Worm (Caenorhabditis elegans) whole organism, L1 larva: ENCODE data around the gene par-1.

Experiments used
- blmp-1 ChIP-seq: fragments of 150-350 bp; optimal IDR thresholded peaks from 2 replicates; lab custom pipeline; 2014; ENCODE audit warnings: missing biosample characterization, missing genetic modification characterization
- elt-3 ChIP-seq, 6 experiments: fragments of 150-350 bp in 1 of 6; sonication (generic microtip); optimal IDR thresholded peaks; 2 replicates each; lab custom pipeline; 2017 to 2018; ENCODE audit warnings: missing biosample characterization in 6 of 6, missing genetic modification characterization in 6 of 6, inconsistent platforms in 1 of 6
- fos-1 ChIP-seq: fragments of 150-350 bp; optimal IDR thresholded peaks from 2 replicates; lab custom pipeline; 2014; ENCODE audit warnings: missing biosample characterization, missing genetic modification characterization
- mdl-1 ChIP-seq, 2 experiments: fragments of 150-350 bp; optimal IDR thresholded peaks; 2 replicates each; lab custom pipeline; 2014 to 2017; ENCODE audit warnings: missing biosample characterization in 2 of 2, missing genetic modification characterization in 2 of 2, inconsistent platforms in 1 of 2
- mep-1 ChIP-seq: fragments of 150-350 bp; optimal IDR thresholded peaks from 2 replicates; lab custom pipeline; 2014; ENCODE audit warnings: missing biosample characterization, missing genetic modification characterization
- nhr-237 ChIP-seq: fragments of 150-350 bp; optimal IDR thresholded peaks from 2 replicates; lab custom pipeline; 2014; ENCODE audit warnings: missing biosample characterization, missing genetic modification characterization
- nhr-77 ChIP-seq: fragments of 150-350 bp; optimal IDR thresholded peaks from 2 replicates; lab custom pipeline; 2014; ENCODE audit warnings: missing biosample characterization, missing genetic modification characterization
- snpc-4 ChIP-seq: fragments of 150-350 bp; optimal IDR thresholded peaks from 2 replicates; lab custom pipeline; 2014; ENCODE audit warnings: missing biosample characterization, missing genetic modification characterization
- unc-30 ChIP-seq: sonication (generic microtip); optimal IDR thresholded peaks from 2 replicates; lab custom pipeline; 2017; ENCODE audit warnings: missing biosample characterization, missing genetic modification characterization

ce11 chrV:14063980-14064379, 81.2 kb downstream of the par-1 start:
- TF ChIP-seq mep-1: no peak
- no peak for TF ChIP-seq fos-1 (tag; lab: Kevin White, UChicago)
- no peak for TF ChIP-seq elt-3 (tag; optimal IDR thresholded peaks at IDR 0.05; lab: Kevin White, UChicago)
- TF ChIP-seq nhr-77 (tag; lab: Kevin White, UChicago): no peak
- no peak for TF ChIP-seq blmp-1 (tag; lab: Kevin White, UChicago)
- TF ChIP-seq nhr-237 (tag; lab: Kevin White, UChicago): no peak
- TF ChIP-seq snpc-4 (tag; lab: Kevin White, UChicago): no peak
- TF ChIP-seq unc-30 (tag; lab: Kevin White, UChicago): no peak
- no peak for TF ChIP-seq mdl-1 (tag; optimal IDR thresholded peaks at IDR 0.05; lab: Kevin White, UChicago)
